Fruit fly (Drosophila melanogaster) whole organism, embryonic: Measurements from ENCODE around the gene Zif.

ENCODE experiments used
- ATbp ChIP-seq: fragments of 200-800 bp; sonication (Bioruptor generic); optimal IDR thresholded peaks from 2 replicates; lab custom pipeline; 2017; ENCODE audit warnings: missing biosample characterization, mild to moderate bottlenecking, missing genetic modification characterization, missing genetic modification reagents
- BtbVII ChIP-seq: fragments of 200-800 bp; sonication (Bioruptor generic); optimal IDR thresholded peaks from 3 replicates; lab custom pipeline; 2017; ENCODE audit warnings: missing biosample characterization, mild to moderate bottlenecking, missing genetic modification characterization
- CG10565 ChIP-seq: fragments of 200-800 bp; sonication (Bioruptor generic); optimal IDR thresholded peaks from 3 replicates; lab custom pipeline; 2016; ENCODE audit warnings: missing biosample characterization, mild to moderate bottlenecking, missing genetic modification characterization
- CG14667 ChIP-seq: fragments of 200-800 bp; sonication (Bioruptor generic); IDR thresholded peaks from 2 replicates; pipeline ENCODE4 v1.3.6; 2022; ENCODE audit warnings: missing biosample characterization, missing genetic modification characterization
- CG15479 ChIP-seq: fragments of 200-800 bp; sonication (Bioruptor generic); optimal IDR thresholded peaks from 3 replicates; lab custom pipeline; 2019; ENCODE audit warnings: missing biosample characterization, mild to moderate bottlenecking, missing genetic modification characterization, moderate library complexity
- CG15601 ChIP-seq: fragments of 200-800 bp; sonication (Bioruptor generic); optimal IDR thresholded peaks from 3 replicates; lab custom pipeline; 2019; ENCODE audit warnings: missing biosample characterization, mild to moderate bottlenecking, missing genetic modification characterization, moderate library complexity
- CG17361 ChIP-seq: fragments of 200-800 bp; sonication (Bioruptor generic); IDR thresholded peaks from 3 replicates; pipeline ENCODE4 v1.3.6; 2022; ENCODE audit warnings: missing biosample characterization, missing genetic modification characterization
- CG17829 ChIP-seq: fragments of 200-800 bp; optimal IDR thresholded peaks from 2 replicates; lab custom pipeline; 2019; ENCODE audit warnings: missing biosample characterization, mild to moderate bottlenecking, missing genetic modification characterization, moderate library complexity
- CG30431 ChIP-seq: fragments of 200-800 bp; sonication (Bioruptor generic); optimal IDR thresholded peaks from 2 replicates; lab custom pipeline; 2017; ENCODE audit warnings: missing biosample characterization, missing genetic modification characterization
- CG31224 ChIP-seq: fragments of 200-800 bp; sonication (Bioruptor generic); IDR thresholded peaks from 2 replicates; pipeline ENCODE4 v1.3.6; 2022; ENCODE audit warnings: missing biosample characterization, missing genetic modification characterization
- CG3163 ChIP-seq: fragments of 200-800 bp; sonication (Bioruptor generic); optimal IDR thresholded peaks from 3 replicates; lab custom pipeline; 2016; ENCODE audit warnings: missing biosample characterization, missing genetic modification characterization
- CG34422 ChIP-seq: fragments of 200-800 bp; sonication (Bioruptor generic); IDR thresholded peaks from 3 replicates; pipeline ENCODE4 v1.3.6; 2022; ENCODE audit warnings: missing biosample characterization, missing genetic modification characterization
- CG3726 ChIP-seq: fragments of 200-800 bp; sonication (Bioruptor generic); IDR thresholded peaks from 3 replicates; pipeline ENCODE4, ENCODE4 v1.3.6; 2022; ENCODE audit warnings: missing biosample characterization, missing genetic modification characterization
- CG3847 ChIP-seq: fragments of 200-800 bp; sonication (Bioruptor generic); IDR thresholded peaks from 2 replicates; pipeline ENCODE4 v1.3.6; 2022; ENCODE audit warnings: missing biosample characterization, missing genetic modification characterization
- CG3995 ChIP-seq: fragments of 200-800 bp; sonication (Bioruptor generic); optimal IDR thresholded peaks from 3 replicates; lab custom pipeline; 2016; ENCODE audit warnings: missing biosample characterization, missing genetic modification characterization
- CG6175 ChIP-seq: fragments of 200-800 bp; sonication (Bioruptor generic); IDR thresholded peaks from 3 replicates; pipeline ENCODE4 v1.3.6; 2022; ENCODE audit warnings: missing biosample characterization, missing genetic modification characterization
- CG6689 ChIP-seq: fragments of 200-800 bp; sonication (Bioruptor generic); IDR thresholded peaks from 2 replicates; pipeline ENCODE4 v1.3.6; 2022; ENCODE audit warnings: missing biosample characterization, missing genetic modification characterization
- CG7372 ChIP-seq: fragments of 200-800 bp; sonication (Bioruptor generic); IDR thresholded peaks from 2 replicates; pipeline ENCODE4 v1.3.6; 2022; ENCODE audit warnings: missing biosample characterization, missing genetic modification characterization
- CG7928 ChIP-seq: fragments of 200-800 bp; sonication (Bioruptor generic); optimal IDR thresholded peaks from 2 replicates; lab custom pipeline; 2017; ENCODE audit warnings: missing biosample characterization, mild to moderate bottlenecking, missing genetic modification characterization
- CoRest ChIP-seq: fragments of 200-800 bp; sonication (Bioruptor generic); optimal IDR thresholded peaks from 3 replicates; lab custom pipeline; 2018; ENCODE audit warnings: missing biosample characterization, mild to moderate bottlenecking, missing genetic modification characterization, moderate library complexity
- CrebB ChIP-seq: fragments of 200-800 bp; sonication (Bioruptor generic); optimal IDR thresholded peaks from 3 replicates; lab custom pipeline; 2018; ENCODE audit warnings: missing biosample characterization, mild to moderate bottlenecking, missing genetic modification characterization
- ERR ChIP-seq: fragments of 200-800 bp; sonication (Bioruptor generic); optimal IDR thresholded peaks from 2 replicates; lab custom pipeline; 2016; ENCODE audit warnings: missing biosample characterization, missing genetic modification characterization
- Fer1 ChIP-seq: fragments of 200-800 bp; sonication (Bioruptor generic); optimal IDR thresholded peaks from 2 replicates; lab custom pipeline; 2017; ENCODE audit warnings: missing biosample characterization, mild to moderate bottlenecking, missing genetic modification characterization
- HLH4C ChIP-seq: fragments of 200-800 bp; sonication (Bioruptor generic); IDR thresholded peaks from 3 replicates; pipeline ENCODE4 v1.3.6; 2022; ENCODE audit warnings: missing biosample characterization, missing genetic modification characterization; ENCODE audit not compliant: partially characterized antibody
- Lhr ChIP-seq: fragments of 200-800 bp; sonication (Bioruptor generic); optimal IDR thresholded peaks from 3 replicates; lab custom pipeline; 2017; ENCODE audit warnings: mild to moderate bottlenecking, missing biosample characterization, missing genetic modification reagents, missing genetic modification characterization
- Mrtf ChIP-seq: fragments of 200-800 bp; sonication (Bioruptor generic); IDR thresholded peaks from 3 replicates; pipeline ENCODE4 v1.3.6; 2022; ENCODE audit warnings: missing biosample characterization, missing genetic modification characterization
- Nf-YB ChIP-seq: fragments of 200-800 bp; sonication (Bioruptor generic); optimal IDR thresholded peaks from 3 replicates; lab custom pipeline; 2019; ENCODE audit warnings: missing biosample characterization, mild to moderate bottlenecking, missing genetic modification characterization, moderate library complexity
- Oaz ChIP-seq: fragments of 200-800 bp; sonication (Bioruptor generic); IDR thresholded peaks from 2 replicates; pipeline ENCODE4 v1.3.6; 2022; ENCODE audit warnings: missing biosample characterization, missing genetic modification characterization
- Opbp ChIP-seq: fragments of 200-800 bp; sonication (Bioruptor generic); IDR thresholded peaks from 3 replicates; pipeline ENCODE4 v1.3.6; 2022; ENCODE audit warnings: missing biosample characterization, missing genetic modification characterization; ENCODE audit not compliant: partially characterized antibody
- Xbp1 ChIP-seq: fragments of 200-800 bp; sonication (Bioruptor generic); optimal IDR thresholded peaks from 3 replicates; lab custom pipeline; 2016; ENCODE audit warnings: missing biosample characterization, mild to moderate bottlenecking, missing genetic modification characterization
- abd-A ChIP-seq: fragments of 200-800 bp; sonication (Bioruptor generic); optimal IDR thresholded peaks from 3 replicates; lab custom pipeline; 2019; ENCODE audit warnings: missing biosample characterization, mild to moderate bottlenecking, missing genetic modification characterization, moderate library complexity
- amos ChIP-seq: fragments of 200-800 bp; sonication (Bioruptor generic); IDR thresholded peaks from 2 replicates; pipeline ENCODE4 v1.3.6; 2022; ENCODE audit warnings: missing biosample characterization, missing genetic modification characterization; ENCODE audit not compliant: partially characterized antibody
- aop ChIP-seq: fragments of 200-800 bp; sonication (Bioruptor generic); IDR thresholded peaks from 2 replicates; pipeline ENCODE4 v1.3.6; 2022; ENCODE audit warnings: missing biosample characterization, missing genetic modification characterization
- dimm ChIP-seq: fragments of 200-800 bp; sonication (Bioruptor generic); IDR thresholded peaks from 2 replicates; pipeline ENCODE4 v1.3.6; 2022; ENCODE audit warnings: missing biosample characterization, missing genetic modification characterization
- dmrt99B ChIP-seq: fragments of 200-800 bp; sonication (Bioruptor generic); optimal IDR thresholded peaks from 2 replicates; lab custom pipeline; 2018; ENCODE audit warnings: missing biosample characterization, mild to moderate bottlenecking, missing genetic modification characterization, moderate library complexity
- exex ChIP-seq: fragments of 200-800 bp; sonication (Bioruptor generic); optimal IDR thresholded peaks from 4 replicates; lab custom pipeline; 2018; ENCODE audit warnings: missing biosample characterization, mild to moderate bottlenecking, missing genetic modification characterization, moderate library complexity
- fd3F ChIP-seq: fragments of 200-800 bp; sonication (Bioruptor generic); optimal IDR thresholded peaks from 2 replicates; lab custom pipeline; 2018; ENCODE audit warnings: missing biosample characterization, mild to moderate bottlenecking, missing genetic modification characterization, moderate library complexity
- fru ChIP-seq: fragments of >200 bp; optimal IDR thresholded peaks from 2 replicates; lab custom pipeline; 2017
- gro ChIP-seq: fragments of 200-800 bp; sonication (Bioruptor generic); optimal IDR thresholded peaks from 2 replicates; lab custom pipeline; 2016; ENCODE audit warnings: missing biosample characterization, missing genetic modification characterization
- phol ChIP-seq: fragments of 200-800 bp; sonication (Bioruptor generic); optimal IDR thresholded peaks from 3 replicates; lab custom pipeline; 2018; ENCODE audit warnings: missing biosample characterization, mild to moderate bottlenecking, missing genetic modification characterization, moderate library complexity
- pros ChIP-seq: fragments of 200-800 bp; sonication (Bioruptor generic); optimal IDR thresholded peaks from 3 replicates; lab custom pipeline; 2019; ENCODE audit warnings: missing biosample characterization, mild to moderate bottlenecking, missing genetic modification characterization, moderate library complexity
- pzg ChIP-seq: fragments of 200-800 bp; sonication (Bioruptor generic); optimal IDR thresholded peaks from 3 replicates; lab custom pipeline; 2018; ENCODE audit warnings: missing biosample characterization, mild to moderate bottlenecking, missing genetic modification characterization, moderate library complexity
- schlank ChIP-seq: fragments of 200-800 bp; sonication (Bioruptor generic); optimal IDR thresholded peaks from 2 replicates; lab custom pipeline; 2018; ENCODE audit warnings: missing biosample characterization, mild to moderate bottlenecking, missing genetic modification characterization
- sens ChIP-seq: fragments of 200-800 bp; sonication (Bioruptor generic); peaks from one replicate; lab custom pipeline; 2016; ENCODE audit warnings: missing biosample characterization, missing genetic modification characterization
- slbo ChIP-seq: fragments of 200-800 bp; sonication (Bioruptor generic); IDR thresholded peaks from 2 replicates; pipeline ENCODE4 v1.3.6; 2022; ENCODE audit warnings: missing biosample characterization, missing genetic modification characterization
- so ChIP-seq: fragments of 200-800 bp; sonication (Bioruptor generic); IDR thresholded peaks from 3 replicates; pipeline ENCODE4 v1.3.6; 2022; ENCODE audit warnings: missing biosample characterization, missing genetic modification characterization
- tgo ChIP-seq: fragments of 200-800 bp; sonication (Bioruptor generic); IDR thresholded peaks from 3 replicates; pipeline ENCODE4 v1.3.6; 2022; ENCODE audit warnings: missing biosample characterization, missing genetic modification characterization
- tup ChIP-seq: fragments of 200-800 bp; sonication (Bioruptor generic); optimal IDR thresholded peaks from 2 replicates; lab custom pipeline; 2016; ENCODE audit warnings: missing biosample characterization, mild to moderate bottlenecking, missing genetic modification characterization, moderate library complexity
- twi ChIP-seq: fragments of 200-800 bp; optimal IDR thresholded peaks from 2 replicates; lab custom pipeline; 2019; ENCODE audit warnings: missing biosample characterization, mild to moderate bottlenecking, missing genetic modification characterization, moderate library complexity

The Zif gene

dm6 chr3R:6423984-6424602, 32.8 kb upstream of the Zif start (continued):
- TF ChIP-seq Nf-YB (GFP tag; lab: Kevin White, UChicago) (peak; percentile 90), abd-A (tag; lab: Kevin White, UChicago) (peak; percentile 54), ERR (GFP tag; lab: Kevin White, UChicago) (peak; percentile 91), Lhr (GFP tag; lab: Kevin White, UChicago) (peak; percentile 59), ATbp (GFP tag; lab: Kevin White, UChicago) (peak; percentile 88), CG3995 (GFP tag; lab: Kevin White, UChicago) (peak; percentile 76), CG17361 (peak; percentile 91), Xbp1 (GFP tag; lab: Kevin White, UChicago) (peak; percentile 94), CG6689 (GFP tag; lab: Robert Waterston, UW) (peak; percentile 91), schlank (tag; lab: Kevin White, UChicago) (peak; percentile 89), CG10565 (GFP tag; lab: Kevin White, UChicago) (no peak), CG30431 (GFP tag; lab: Kevin White, UChicago) (peak; percentile 92), tgo (GFP tag; lab: Robert Waterston, UW) (peak; percentile 89), CG7928 (GFP tag; lab: Kevin White, UChicago) (peak; percentile 69), CoRest (peak; percentile 91), CG17829 (tag; lab: Kevin White, UChicago) (peak; percentile 93), CG34422 (GFP tag; lab: Robert Waterston, UW) (peak; percentile 86), Oaz (peak; percentile 73), CG15479 (GFP tag; lab: Kevin White, UChicago) (peak; percentile 27), dmrt99B (peak; percentile 90), pzg (GFP tag; lab: Kevin White, UChicago) (peak; percentile 16), CrebB (tag; lab: Kevin White, UChicago) (peak; percentile 91), phol (tag; lab: Kevin White, UChicago) (peak; percentile 87), CG3163 (GFP tag; lab: Kevin White, UChicago) (peak; percentile 86), exex (tag; lab: Kevin White, UChicago) (peak; percentile 54), Mrtf (peak; percentile 86), amos (no peak), fru (lab: Kevin White, UChicago) (no peak), CG6175 (peak; percentile 68; the same call in 1 of the 3 replicates), sens (GFP tag; lab: Kevin White, UChicago) (peak; percentile 99), gro (GFP tag; lab: Kevin White, UChicago) (peak; percentile 96), CG15601 (tag; lab: Kevin White, UChicago) (peak; percentile 87), tup (peak; percentile 85), CG3726 (peak; percentile 84; the same call in 1 of the 3 replicates), CG3847 (GFP tag; lab: Robert Waterston, UW) (peak; percentile 85), HLH4C (GFP tag; lab: Robert Waterston, UW) (no peak), fd3F (GFP tag; lab: Kevin White, UChicago) (peak; percentile 84), Fer1 (peak; percentile 94), twi (peak; percentile 68), BtbVII (GFP tag; lab: Kevin White, UChicago) (peak; percentile 86), aop (GFP tag; lab: Robert Waterston, UW) (peak; percentile 69), slbo (GFP tag; lab: Robert Waterston, UW) (peak; percentile 92), CG7372 (peak; percentile 71), CG14667 (GFP tag; lab: Robert Waterston, UW) (peak; percentile 88), pros (peak; percentile 77), dimm (GFP tag; lab: Robert Waterston, UW) (peak; percentile 85), so (GFP tag; lab: Robert Waterston, UW) (peak; percentile 85; the same call in 2 of the 3 replicates), Opbp (GFP tag; lab: Robert Waterston, UW) (no peak), CG31224 (GFP tag; lab: Robert Waterston, UW) (peak; percentile 72)
